Worm (Caenorhabditis elegans): ENCODE results near the gene F41C3.7.

- no peak for TF ChIP-seq fkh-10 (GFP tag; optimal IDR thresholded peaks at IDR 0.05)
- peak; percentile 72 for TF ChIP-seq snpc-4 (tag; optimal IDR thresholded peaks at IDR 0.05)
- peak; percentile 57 for TF ChIP-seq jun-1 (tag; optimal IDR thresholded peaks at IDR 0.05)
- no peak for TF ChIP-seq unc-62 (GFP tag; optimal IDR thresholded peaks at IDR 0.05)
- no peak for TF ChIP-seq ceh-16 (tag; optimal IDR thresholded peaks at IDR 0.05)
- TF ChIP-seq pha-4 (tag; optimal IDR thresholded peaks at IDR 0.05): no peak
- TF ChIP-seq lin-15B (tag; optimal IDR thresholded peaks at IDR 0.05): peak; percentile 82
Measured at ce11 chrII:4739984-4740462, 10.2 kb downstream of the F41C3.7 start, which contains the start of gene eas-1.

All from whole organism, L3 larva.